Worm (Caenorhabditis elegans): Measurements from ENCODE around the gene F54D8.10.

F54D8.10 gene

ce11 chrIII:5071509-5071908 is 23.1 kb upstream of the F54D8.10 start, which contains the start of gene C45G9.12:
Gene C45G9.12, minus strand, starts transcription at chrIII:5071609.
- TF ChIP-seq nhr-11 (tag; optimal IDR thresholded peaks at IDR 0.05) (no peak), efl-1 (optimal IDR thresholded peaks at IDR 0.05) (no peak), efl-1 (GFP tag; optimal IDR thresholded peaks at IDR 0.05 in 1 of 2) (peak in 1 of 2 experiments; percentile 21)

ce11 chrIII:5074398-5074797 is 20.2 kb upstream of the F54D8.10 start, which contains the start of gene ttbk-6:
Gene ttbk-6, plus strand, starts transcription at chrIII:5074698.
- TF ChIP-seq unc-30 (tag; optimal IDR thresholded peaks at IDR 0.05) (no peak), unc-86 (tag; optimal IDR thresholded peaks at IDR 0.05) (no peak), lin-14 (GFP tag; optimal IDR thresholded peaks at IDR 0.05) (no peak), dpl-1 (GFP tag; optimal IDR thresholded peaks at IDR 0.05) (no peak), nhr-71 (tag; optimal IDR thresholded peaks at IDR 0.05) (no peak), fos-1 (tag; optimal IDR thresholded peaks at IDR 0.05) (no peak), nhr-90 (tag; optimal IDR thresholded peaks at IDR 0.05; ENCODE audit: poor library complexity) (no peak), egl-27 (tag; optimal IDR thresholded peaks at IDR 0.05) (no peak), alr-1 (tag; optimal IDR thresholded peaks at IDR 0.05; ENCODE audit: borderline replicate concordance) (no peak)

- TF ChIP-seq lin-35 (GFP tag; optimal IDR thresholded peaks at IDR 0.05) (peak in 1 of 2 experiments; percentile 2), ces-1 (GFP tag; optimal IDR thresholded peaks at IDR 0.05) (no peak), dpl-1 (GFP tag; optimal IDR thresholded peaks at IDR 0.05) (peak in 1 of 3 experiments; percentile 48), efl-1 (optimal IDR thresholded peaks at IDR 0.05) (peak; percentile 56 to 69), efl-1 (GFP tag; optimal IDR thresholded peaks at IDR 0.05 in 1 of 2) (peak in 1 of 2 experiments; percentile 27)
These were observed 18.0 kb upstream of the F54D8.10 start for ce11 chrIII:5076569-5076968.

ce11 chrIII:5077150-5077814 is 17.3 kb upstream of the F54D8.10 start, which contains the start of gene alh-1:
Gene alh-1, plus strand, starts transcription at chrIII:5077764.
- TF ChIP-seq mep-1 (tag; optimal IDR thresholded peaks at IDR 0.05) (peak; percentile 21), egl-13 (tag; optimal IDR thresholded peaks at IDR 0.05) (no peak), ceh-88 (GFP tag; IDR thresholded peaks at IDR 0.05) (no peak), grh-1 (GFP tag; IDR thresholded peaks at IDR 0.05) (no peak), lin-13 (GFP tag; optimal IDR thresholded peaks at IDR 0.05) (no peak), egl-27 (tag; optimal IDR thresholded peaks at IDR 0.05) (no peak), nhr-77 (tag; optimal IDR thresholded peaks at IDR 0.05) (peak; percentile 2), ceh-82 (tag; optimal IDR thresholded peaks at IDR 0.05) (no peak), swsn-7 (tag; optimal IDR thresholded peaks at IDR 0.05) (no peak), ama-1 (optimal IDR thresholded peaks at IDR 0.05) (no peak), hpl-2 (GFP tag; optimal IDR thresholded peaks at IDR 0.05) (no peak), fkh-10 (GFP tag; optimal IDR thresholded peaks at IDR 0.05) (no peak), nhr-85 (tag) (peak; percentile 57), elt-3 (tag; optimal IDR thresholded peaks at IDR 0.05) (no peak), jun-1 (tag; optimal IDR thresholded peaks at IDR 0.05) (no peak), hlh-17 (GFP tag; optimal IDR thresholded peaks at IDR 0.05; ENCODE audit: borderline replicate concordance) (no peak), C16A3.4 (tag; optimal IDR thresholded peaks at IDR 0.05) (no peak), efl-3 (GFP tag; optimal IDR thresholded peaks at IDR 0.05) (no peak), nhr-19 (GFP tag; conservative IDR thresholded peaks at IDR 0.05) (peak; percentile 49), nhr-12 (tag; optimal IDR thresholded peaks at IDR 0.05) (no peak), Y116A8C.19 (tag; optimal IDR thresholded peaks at IDR 0.05; ENCODE audit: borderline replicate concordance) (no peak), nhr-20 (tag; optimal IDR thresholded peaks at IDR 0.05) (peak; percentile 57), alr-1 (tag; optimal IDR thresholded peaks at IDR 0.05; ENCODE audit: borderline replicate concordance) (no peak), lin-14 (GFP tag; optimal IDR thresholded peaks at IDR 0.05) (peak; percentile 53), mef-2 (tag; optimal IDR thresholded peaks at IDR 0.05) (no peak), ces-1 (GFP tag; optimal IDR thresholded peaks at IDR 0.05) (no peak), unc-98 (GFP tag; IDR thresholded peaks at IDR 0.05) (no peak), lin-35 (GFP tag; optimal IDR thresholded peaks at IDR 0.05) (peak in 1 of 2 experiments; percentile 7), ceh-8 (GFP tag; optimal IDR thresholded peaks at IDR 0.05) (no peak), nhr-47 (tag; optimal IDR thresholded peaks at IDR 0.05) (no peak), lir-3 (tag; optimal IDR thresholded peaks at IDR 0.05; ENCODE audit: poor library complexity) (no peak), snpc-4 (tag; optimal IDR thresholded peaks at IDR 0.05) (no peak), pax-3 (tag; optimal IDR thresholded peaks at IDR 0.05) (no peak), vab-15 (tag; optimal IDR thresholded peaks at IDR 0.05) (no peak), blmp-1 (tag; optimal IDR thresholded peaks at IDR 0.05) (peak; percentile 39), xbp-1 (tag; optimal IDR thresholded peaks at IDR 0.05) (no peak)
